Fruit fly (Drosophila melanogaster) whole organism, embryonic: ENCODE results near the gene TwdlF.

Source experiments
- BEAF-32 ChIP-seq: fragments of 200-800 bp; sonication (Bioruptor generic); optimal IDR thresholded peaks from 3 replicates; lab custom pipeline; 2017; ENCODE audit warnings: missing biosample characterization, missing genetic modification characterization, mild to moderate bottlenecking, moderate library complexity, missing genetic modification reagents
- CG10147 ChIP-seq: fragments of 200-800 bp; sonication (Bioruptor generic); optimal IDR thresholded peaks from 2 replicates; lab custom pipeline; 2019; ENCODE audit warnings: missing biosample characterization, mild to moderate bottlenecking, missing genetic modification characterization, moderate library complexity
- CG42726 ChIP-seq: fragments of 200-800 bp; sonication (Bioruptor generic); IDR thresholded peaks from 2 replicates; pipeline ENCODE4 v1.3.6; 2022; ENCODE audit warnings: missing biosample characterization, missing genetic modification characterization; ENCODE audit not compliant: partially characterized antibody
- Dll ChIP-seq: fragments of 200-800 bp; sonication (Bioruptor generic); IDR thresholded peaks from 4 replicates; pipeline ENCODE4 v1.3.6; 2022; ENCODE audit warnings: missing biosample characterization, missing genetic modification characterization; ENCODE audit not compliant: partially characterized antibody
- HLH3B ChIP-seq: fragments of 200-800 bp; sonication (Bioruptor generic); IDR thresholded peaks from 2 replicates; pipeline ENCODE4 v1.3.6; 2022; ENCODE audit warnings: missing biosample characterization, missing genetic modification characterization
- HmgZ ChIP-seq: fragments of 200-800 bp; sonication (Bioruptor generic); optimal IDR thresholded peaks from 2 replicates; lab custom pipeline; 2018; ENCODE audit warnings: missing biosample characterization, mild to moderate bottlenecking, missing genetic modification characterization
- aop ChIP-seq: fragments of 200-800 bp; sonication (Bioruptor generic); IDR thresholded peaks from 2 replicates; pipeline ENCODE4 v1.3.6; 2022; ENCODE audit warnings: missing biosample characterization, missing genetic modification characterization
- h ChIP-seq: fragments of >200 bp; optimal IDR thresholded peaks from 2 replicates; lab custom pipeline; 2017
- phol ChIP-seq: fragments of 200-800 bp; sonication (Bioruptor generic); optimal IDR thresholded peaks from 3 replicates; lab custom pipeline; 2018; ENCODE audit warnings: missing biosample characterization, mild to moderate bottlenecking, missing genetic modification characterization, moderate library complexity
- tio ChIP-seq: fragments of 200-800 bp; sonication (Bioruptor generic); optimal IDR thresholded peaks from 2 replicates; lab custom pipeline; 2017; ENCODE audit warnings: missing biosample characterization, missing genetic modification characterization, inconsistent platforms

DNA sequence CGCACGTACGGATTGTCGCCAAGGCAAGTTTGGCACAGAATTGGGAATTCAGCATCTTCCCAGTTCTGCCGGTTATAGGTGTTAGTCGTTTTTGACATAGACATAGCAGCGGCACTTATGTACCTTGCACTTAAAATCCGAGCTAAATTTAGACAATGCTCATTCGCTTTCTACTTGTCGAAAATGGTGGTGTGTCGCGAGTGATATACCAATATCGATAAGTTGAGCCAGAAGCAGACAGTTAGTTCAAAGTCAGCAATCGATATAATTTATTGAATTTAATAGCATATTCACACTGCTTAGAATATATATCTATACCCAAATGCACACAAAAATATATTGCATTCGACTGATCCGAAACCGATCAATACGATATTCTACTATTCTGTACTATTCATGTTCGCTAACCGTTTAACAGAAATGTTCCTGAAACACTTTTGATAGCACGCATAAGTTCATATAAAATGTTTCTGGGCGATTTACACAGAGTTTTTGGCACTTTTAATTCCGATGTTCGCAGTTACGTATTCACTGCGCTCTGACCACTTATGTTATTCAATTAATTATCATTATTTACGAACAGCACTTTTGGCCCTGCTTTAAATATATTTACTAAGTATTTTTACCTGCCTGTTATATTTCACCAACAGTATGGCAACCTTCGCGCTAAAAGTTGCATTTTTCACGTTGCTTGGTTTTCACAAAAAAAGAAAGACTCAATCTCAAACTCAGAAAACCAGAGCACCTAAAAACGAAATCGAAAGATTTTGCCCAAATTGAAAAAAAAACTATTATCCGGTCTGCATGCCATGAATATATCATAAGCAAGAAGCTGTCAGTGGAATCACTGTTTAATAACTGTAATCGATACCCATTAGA is 14.4 kb upstream of the TwdlF start, which contains the start of gene CG14641:
- peak; percentile 66 for TF ChIP-seq BEAF-32 (GFP tag; lab: Kevin White, UChicago)
- TF ChIP-seq phol: no peak
- peak; percentile 60 for TF ChIP-seq CG42726 (GFP tag; lab: Robert Waterston, UW)
- no peak for TF ChIP-seq h (lab: Kevin White, UChicago)
- TF ChIP-seq aop: no peak
- no peak for TF ChIP-seq HmgZ (tag; lab: Kevin White, UChicago)
- TF ChIP-seq Dll (GFP tag; lab: Robert Waterston, UW): peak; percentile 48; the same call in 3 of the 4 replicates
- TF ChIP-seq HLH3B (GFP tag; lab: Robert Waterston, UW): no peak
- TF ChIP-seq tio: peak; percentile 47
- no peak for TF ChIP-seq CG10147
